Fruit fly (Drosophila melanogaster): Measurements from ENCODE around the gene CG11663.

- peak; percentile 55 for TF ChIP-seq D1 (tag; optimal IDR thresholded peaks at IDR 0.05)
- peak; percentile 92 for TF ChIP-seq EcR (GFP tag; optimal IDR thresholded peaks at IDR 0.05)
- TF ChIP-seq Pif1B (GFP tag; optimal IDR thresholded peaks at IDR 0.05), result peak; percentile 92
- peak; percentile 88 for TF ChIP-seq CG34367 (tag; optimal IDR thresholded peaks at IDR 0.05)
- peak; percentile 90 for TF ChIP-seq CG17806 (tag; optimal IDR thresholded peaks at IDR 0.05)
- TF ChIP-seq CG32121 (GFP tag; IDR thresholded peaks at IDR 0.05), result peak; percentile 94
- TF ChIP-seq Ets98B (GFP tag; IDR thresholded peaks at IDR 0.05), result peak; percentile 95
- TF ChIP-seq CG13204 (GFP tag; optimal IDR thresholded peaks at IDR 0.05), result peak; percentile 60
- TF ChIP-seq CG10348 (GFP tag; IDR thresholded peaks at IDR 0.05), result peak; percentile 84
- peak; percentile 93 for TF ChIP-seq Pif1A (GFP tag; optimal IDR thresholded peaks at IDR 0.05)
- peak; percentile 86 for TF ChIP-seq CG12605 (GFP tag; IDR thresholded peaks at IDR 0.05)
- peak; percentile 91 for TF ChIP-seq CG8301 (tag; optimal IDR thresholded peaks at IDR 0.05)
- peak; percentile 89 for TF ChIP-seq CG14655 (GFP tag; optimal IDR thresholded peaks at IDR 0.05)
These were observed 6.6 kb downstream of the CG11663 start for dm6 chrX:900725-901345.
